Worm (Caenorhabditis elegans): Measurements from ENCODE around the gene Y38E10A.28.
"Not testable (repeated sequence)": the region's sequence is repeated elsewhere in the genome, so short reads cannot be mapped to it uniquely, and the experiment has no call there.

Gene Y38E10A.28

ce11 chrII:12624433-12624832, 5.1 kb upstream of the Y38E10A.28 start, which contains the start of gene Y38E10A.14:
TSS of gene Y38E10A.14 (minus strand) at chrII:12624533.
- TF ChIP-seq B0310.2, ceh-36, F13C5.2 (tag; optimal IDR thresholded peaks at IDR 0.05): not testable (repeated sequence)

ce11 chrII:12625673-12626072, 3.8 kb upstream of the Y38E10A.28 start:
- TF ChIP-seq B0310.2 (tag; optimal IDR thresholded peaks at IDR 0.05), result no peak
- TF ChIP-seq hmbx-1 (tag; optimal IDR thresholded peaks at IDR 0.05), result no peak
- TF ChIP-seq ceh-13 (GFP tag; optimal IDR thresholded peaks at IDR 0.05), result no peak
- TF ChIP-seq pes-1 (GFP tag; IDR thresholded peaks at IDR 0.05), result no peak
- TF ChIP-seq hmg-4 (GFP tag; optimal IDR thresholded peaks at IDR 0.05), result no peak
- TF ChIP-seq flt-1 (GFP tag; IDR thresholded peaks at IDR 0.05), result no peak
- no peak for TF ChIP-seq ceh-36 (tag; optimal IDR thresholded peaks at IDR 0.05)
- TF ChIP-seq sea-1 (GFP tag; conservative IDR thresholded peaks at IDR 0.05), result no peak
- no peak for TF ChIP-seq ets-7 (tag; optimal IDR thresholded peaks at IDR 0.05)
- TF ChIP-seq ama-1 (optimal IDR thresholded peaks at IDR 0.05), result no peak
- no peak for TF ChIP-seq F13C5.2 (tag; optimal IDR thresholded peaks at IDR 0.05)
- no peak for TF ChIP-seq aly-1 (tag; optimal IDR thresholded peaks at IDR 0.05)
- TF ChIP-seq scrt-1 (GFP tag; IDR thresholded peaks at IDR 0.05), result no peak
- no peak for TF ChIP-seq hnd-1 (tag; optimal IDR thresholded peaks at IDR 0.05)
- no peak for TF ChIP-seq tbx-11 (GFP tag; IDR thresholded peaks at IDR 0.05)
- no peak for TF ChIP-seq tra-4 (tag; optimal IDR thresholded peaks at IDR 0.05)
- no peak for TF ChIP-seq tbx-37 (GFP tag; conservative IDR thresholded peaks at IDR 0.05)

ce11 chrII:12626120-12626624, 3.3 kb upstream of the Y38E10A.28 start:
- TF ChIP-seq tra-4 (tag; optimal IDR thresholded peaks at IDR 0.05), result no peak
- no peak for TF ChIP-seq hmbx-1 (tag; optimal IDR thresholded peaks at IDR 0.05)
- TF ChIP-seq ama-1 (optimal IDR thresholded peaks at IDR 0.05), result no peak
- no peak for TF ChIP-seq sea-1 (GFP tag; conservative IDR thresholded peaks at IDR 0.05)
- TF ChIP-seq B0310.2 (tag; optimal IDR thresholded peaks at IDR 0.05), result no peak
- TF ChIP-seq ceh-36 (tag; optimal IDR thresholded peaks at IDR 0.05), result no peak
- no peak for TF ChIP-seq tbx-37 (GFP tag; conservative IDR thresholded peaks at IDR 0.05)
- TF ChIP-seq ets-7 (tag; optimal IDR thresholded peaks at IDR 0.05), result no peak
- TF ChIP-seq hnd-1 (tag; optimal IDR thresholded peaks at IDR 0.05), result no peak
- no peak for TF ChIP-seq pes-1 (GFP tag; IDR thresholded peaks at IDR 0.05)
- TF ChIP-seq hmg-4 (GFP tag; optimal IDR thresholded peaks at IDR 0.05), result no peak

ce11 chrII:12626887-12627286, 2.6 kb upstream of the Y38E10A.28 start, which contains the start of gene nspe-7:
TSS of gene nspe-7 (plus strand) at chrII:12627187.
- TF ChIP-seq tbx-11 (GFP tag; IDR thresholded peaks at IDR 0.05) (no peak), ceh-36 (tag; optimal IDR thresholded peaks at IDR 0.05) (no peak), hnd-1 (tag; optimal IDR thresholded peaks at IDR 0.05) (no peak), aly-1 (tag; optimal IDR thresholded peaks at IDR 0.05) (no peak), ama-1 (optimal IDR thresholded peaks at IDR 0.05) (no peak), hmbx-1 (tag; optimal IDR thresholded peaks at IDR 0.05) (no peak), flt-1 (GFP tag; IDR thresholded peaks at IDR 0.05) (no peak), pes-1 (GFP tag; IDR thresholded peaks at IDR 0.05) (no peak)

ce11 chrII:12628566-12628965, 921 bp upstream of the Y38E10A.28 start, which contains the start of gene nspe-5:
TSS of gene nspe-5 (plus strand) at chrII:12628866.
- TF ChIP-seq flt-1 (GFP tag; IDR thresholded peaks at IDR 0.05) (no peak), ceh-13 (GFP tag; optimal IDR thresholded peaks at IDR 0.05) (no peak), sea-1 (GFP tag; conservative IDR thresholded peaks at IDR 0.05) (no peak), ceh-36 (tag; optimal IDR thresholded peaks at IDR 0.05) (no peak), hnd-1 (tag; optimal IDR thresholded peaks at IDR 0.05) (no peak), tra-4 (tag; optimal IDR thresholded peaks at IDR 0.05) (no peak), F13C5.2 (tag; optimal IDR thresholded peaks at IDR 0.05) (no peak), hmg-4 (GFP tag; optimal IDR thresholded peaks at IDR 0.05) (no peak), ama-1 (optimal IDR thresholded peaks at IDR 0.05) (no peak)

- no peak for TF ChIP-seq aly-1 (tag; optimal IDR thresholded peaks at IDR 0.05)
- no peak for TF ChIP-seq F13C5.2 (tag; optimal IDR thresholded peaks at IDR 0.05)
Measured at ce11 chrII:12630888-12631287, 1.4 kb downstream of the Y38E10A.28 start, which contains the start of gene Y38E10A.34. TSS of gene Y38E10A.34 (plus strand) at chrII:12631188.

ce11 chrII:12634749-12635318, 5.3 kb downstream of the Y38E10A.28 start, which contains the start of gene Y38E10A.17:
TSS of gene Y38E10A.17 (minus strand) at chrII:12634799.
- no peak for TF ChIP-seq aly-1 (tag; optimal IDR thresholded peaks at IDR 0.05)
- no peak for TF ChIP-seq flt-1 (GFP tag; IDR thresholded peaks at IDR 0.05)
- TF ChIP-seq ceh-13 (GFP tag; optimal IDR thresholded peaks at IDR 0.05), result no peak
- TF ChIP-seq hmbx-1 (tag; optimal IDR thresholded peaks at IDR 0.05), result no peak

ce11 chrII:12636602-12637001, 7.1 kb downstream of the Y38E10A.28 start, which contains the start of gene nhr-234:
TSS of gene nhr-234 (plus strand) at chrII:12636678.
- TF ChIP-seq ceh-36 (tag; optimal IDR thresholded peaks at IDR 0.05) (peak; percentile 82), B0310.2 (tag; optimal IDR thresholded peaks at IDR 0.05) (no peak)

ce11 chrII:12640370-12640769, 10.9 kb downstream of the Y38E10A.28 start, which contains the start of gene nhr-235:
TSS of gene nhr-235 (plus strand) at chrII:12640670.
- TF ChIP-seq hmbx-1 (tag; optimal IDR thresholded peaks at IDR 0.05), result no peak
- TF ChIP-seq hnd-1 (tag; optimal IDR thresholded peaks at IDR 0.05), result no peak
- TF ChIP-seq sea-1 (GFP tag; conservative IDR thresholded peaks at IDR 0.05), result no peak
- no peak for TF ChIP-seq tbx-11 (GFP tag; IDR thresholded peaks at IDR 0.05)
- no peak for TF ChIP-seq tra-4 (tag; optimal IDR thresholded peaks at IDR 0.05)
- no peak for TF ChIP-seq tbx-37 (GFP tag; conservative IDR thresholded peaks at IDR 0.05)
- TF ChIP-seq aly-1 (tag; optimal IDR thresholded peaks at IDR 0.05), result no peak

All from whole organism, early embryonic.